Fruit fly (Drosophila melanogaster) whole organism, embryonic: Measurements from ENCODE around the gene melt.

Source experiments
- Atf3 ChIP-seq: fragments of 200-800 bp; sonication (Bioruptor generic); optimal IDR thresholded peaks from 3 replicates; lab custom pipeline; 2016; ENCODE audit warnings: missing biosample characterization, missing genetic modification characterization
- Atf6 ChIP-seq: fragments of 200-800 bp; sonication (Bioruptor generic); IDR thresholded peaks from 2 replicates; pipeline ENCODE4 v1.3.6; 2022; ENCODE audit warnings: missing biosample characterization, missing genetic modification characterization
- CG11456 ChIP-seq: fragments of 200-800 bp; sonication (Bioruptor generic); IDR thresholded peaks from 3 replicates; pipeline ENCODE4 v1.3.6; 2022; ENCODE audit warnings: missing biosample characterization, missing genetic modification characterization
- CG11504 ChIP-seq: fragments of 200-800 bp; sonication (Bioruptor generic); optimal IDR thresholded peaks from 3 replicates; lab custom pipeline; 2019; ENCODE audit warnings: missing biosample characterization, mild to moderate bottlenecking, missing genetic modification characterization, moderate library complexity
- CG12104 ChIP-seq: fragments of 200-800 bp; sonication (Bioruptor generic); optimal IDR thresholded peaks from 3 replicates; lab custom pipeline; 2016; ENCODE audit warnings: missing biosample characterization, missing genetic modification characterization
- CG13287 ChIP-seq: fragments of 200-800 bp; sonication (Bioruptor generic); IDR thresholded peaks from 2 replicates; pipeline ENCODE4 v1.3.6; 2022; ENCODE audit warnings: missing biosample characterization, missing genetic modification characterization; ENCODE audit not compliant: partially characterized antibody
- CG1602 ChIP-seq: fragments of 200-800 bp; sonication (Bioruptor generic); optimal IDR thresholded peaks from 3 replicates; lab custom pipeline; 2016; ENCODE audit warnings: missing biosample characterization, missing genetic modification characterization
- CG17802 ChIP-seq: fragments of 200-800 bp; sonication (Bioruptor generic); optimal IDR thresholded peaks from 2 replicates; lab custom pipeline; 2018; ENCODE audit warnings: missing biosample characterization, mild to moderate bottlenecking, missing genetic modification characterization, moderate library complexity
- CG1792 ChIP-seq: fragments of 200-800 bp; sonication (Bioruptor generic); optimal IDR thresholded peaks from 2 replicates; lab custom pipeline; 2016; ENCODE audit warnings: missing biosample characterization, missing genetic modification characterization
- CG3847 ChIP-seq: fragments of 200-800 bp; sonication (Bioruptor generic); IDR thresholded peaks from 2 replicates; pipeline ENCODE4 v1.3.6; 2022; ENCODE audit warnings: missing biosample characterization, missing genetic modification characterization
- CG4328 ChIP-seq: fragments of 200-800 bp; sonication (Bioruptor generic); optimal IDR thresholded peaks from 3 replicates; lab custom pipeline; 2017; ENCODE audit warnings: missing biosample characterization, missing genetic modification reagents, missing genetic modification characterization
- CG4707 ChIP-seq: fragments of 200-800 bp; sonication (Bioruptor generic); optimal IDR thresholded peaks from 2 replicates; lab custom pipeline; 2018; ENCODE audit warnings: missing biosample characterization, mild to moderate bottlenecking, missing genetic modification characterization, moderate library complexity
- CG5953 ChIP-seq: fragments of 200-800 bp; sonication (Bioruptor generic); IDR thresholded peaks from 2 replicates; pipeline ENCODE4 v1.3.6; 2022; ENCODE audit warnings: missing biosample characterization, missing genetic modification characterization
- CG7745 ChIP-seq: fragments of 200-800 bp; sonication (Bioruptor generic); optimal IDR thresholded peaks from 2 replicates; lab custom pipeline; 2018; ENCODE audit warnings: missing biosample characterization, mild to moderate bottlenecking, missing genetic modification characterization, moderate library complexity
- CG7839 ChIP-seq: fragments of 200-800 bp; sonication (Bioruptor generic); optimal IDR thresholded peaks from 3 replicates; lab custom pipeline; 2018; ENCODE audit warnings: missing biosample characterization, mild to moderate bottlenecking, missing genetic modification characterization, moderate library complexity
- CG8281 ChIP-seq: fragments of 200-800 bp; sonication (Bioruptor generic); optimal IDR thresholded peaks from 2 replicates; lab custom pipeline; 2018; ENCODE audit warnings: missing biosample characterization, mild to moderate bottlenecking, missing genetic modification characterization, moderate library complexity
- CG8290 ChIP-seq, 3 experiments: fragments of 200-800 bp; sonication (Bioruptor generic); optimal IDR thresholded peaks; 2 replicates each; lab custom pipeline; 2016 to 2019; ENCODE audit warnings: missing biosample characterization in 3 of 3, missing genetic modification characterization in 3 of 3, mild to moderate bottlenecking in 2 of 3, moderate library complexity in 1 of 3
- CG9932 ChIP-seq: fragments of 200-800 bp; sonication (Bioruptor generic); IDR thresholded peaks from 2 replicates; pipeline ENCODE4 v1.3.6; 2022; ENCODE audit warnings: missing biosample characterization, missing genetic modification characterization
- Camta ChIP-seq: fragments of 200-800 bp; sonication (Bioruptor generic); optimal IDR thresholded peaks from 2 replicates; lab custom pipeline; 2016; ENCODE audit warnings: missing biosample characterization, missing genetic modification characterization
- Doc3 ChIP-seq: fragments of 200-800 bp; sonication (Bioruptor generic); IDR thresholded peaks from 3 replicates; pipeline ENCODE4 v1.3.6; 2022; ENCODE audit warnings: missing biosample characterization, missing genetic modification characterization; ENCODE audit not compliant: partially characterized antibody
- E2f1 ChIP-seq: fragments of 200-800 bp; sonication (Bioruptor generic); IDR thresholded peaks from 2 replicates; pipeline ENCODE4 v1.3.6; 2022; ENCODE audit warnings: missing biosample characterization, missing genetic modification characterization
- Ets97D ChIP-seq: fragments of 200-800 bp; sonication (Bioruptor generic); optimal IDR thresholded peaks from 3 replicates; lab custom pipeline; 2016; ENCODE audit warnings: missing biosample characterization, missing genetic modification characterization
- Hand ChIP-seq: fragments of 200-800 bp; sonication (Bioruptor generic); optimal IDR thresholded peaks from 2 replicates; lab custom pipeline; 2017; ENCODE audit warnings: mild to moderate bottlenecking, missing biosample characterization, missing genetic modification reagents, missing genetic modification characterization
- HmgZ ChIP-seq: fragments of 200-800 bp; sonication (Bioruptor generic); optimal IDR thresholded peaks from 2 replicates; lab custom pipeline; 2018; ENCODE audit warnings: missing biosample characterization, mild to moderate bottlenecking, missing genetic modification characterization
- Hr51 ChIP-seq, 2 experiments: fragments of 200-800 bp; sonication (Bioruptor generic); optimal IDR thresholded peaks; 2 replicates in 1 of 2; 3 replicates in 1 of 2; lab custom pipeline; 2016 to 2018; ENCODE audit warnings: missing biosample characterization in 2 of 2, missing genetic modification characterization in 2 of 2, mild to moderate bottlenecking in 1 of 2, moderate library complexity in 1 of 2
- Myb ChIP-seq: fragments of 200-800 bp; sonication (Bioruptor generic); optimal IDR thresholded peaks from 2 replicates; lab custom pipeline; 2016; ENCODE audit warnings: missing biosample characterization, missing genetic modification characterization
- Opbp ChIP-seq: fragments of 200-800 bp; sonication (Bioruptor generic); IDR thresholded peaks from 3 replicates; pipeline ENCODE4 v1.3.6; 2022; ENCODE audit warnings: missing biosample characterization, missing genetic modification characterization; ENCODE audit not compliant: partially characterized antibody
- Poxn ChIP-seq: fragments of 200-800 bp; sonication (Bioruptor generic); IDR thresholded peaks from 2 replicates; pipeline ENCODE4 v1.3.6; 2022; ENCODE audit warnings: missing biosample characterization, missing genetic modification characterization
- Sox100B ChIP-seq: fragments of 200-800 bp; sonication (Bioruptor generic); optimal IDR thresholded peaks from 3 replicates; lab custom pipeline; 2018; ENCODE audit warnings: missing biosample characterization, mild to moderate bottlenecking, missing genetic modification characterization
- Sry-β ChIP-seq: fragments of 200-800 bp; sonication (Bioruptor generic); optimal IDR thresholded peaks from 2 replicates; lab custom pipeline; 2018; ENCODE audit warnings: missing biosample characterization, mild to moderate bottlenecking, missing genetic modification characterization, moderate library complexity
- Ssrp ChIP-seq: fragments of 200-800 bp; sonication (Bioruptor generic); optimal IDR thresholded peaks from 2 replicates; lab custom pipeline; 2018; ENCODE audit warnings: missing biosample characterization, mild to moderate bottlenecking, missing genetic modification characterization, moderate library complexity
- Usf ChIP-seq: fragments of 200-800 bp; sonication (Bioruptor generic); optimal IDR thresholded peaks from 2 replicates; lab custom pipeline; 2017; ENCODE audit warnings: missing genotype, missing biosample characterization, missing genetic modification characterization
- btn ChIP-seq: fragments of 200-800 bp; sonication (Bioruptor generic); optimal IDR thresholded peaks from 2 replicates; lab custom pipeline; 2016; ENCODE audit warnings: missing biosample characterization, missing genetic modification characterization
- corto ChIP-seq: fragments of 200-800 bp; sonication (Bioruptor generic); optimal IDR thresholded peaks from 2 replicates; lab custom pipeline; 2016; ENCODE audit warnings: missing biosample characterization, mild to moderate bottlenecking, missing genetic modification characterization, moderate library complexity
- en ChIP-seq: fragments of 200-800 bp; sonication (Bioruptor generic); optimal IDR thresholded peaks from 2 replicates; lab custom pipeline; 2016; ENCODE audit warnings: missing biosample characterization, missing genetic modification characterization
- ewg ChIP-seq: fragments of 200-800 bp; sonication (Bioruptor generic); optimal IDR thresholded peaks from 3 replicates; lab custom pipeline; 2017; ENCODE audit warnings: mild to moderate bottlenecking, missing biosample characterization, missing genetic modification reagents, missing genetic modification characterization
- gt ChIP-seq: fragments of 200-800 bp; sonication (Bioruptor generic); IDR thresholded peaks from 2 replicates; pipeline ENCODE4 v1.3.6; 2022; ENCODE audit warnings: missing biosample characterization, missing genetic modification characterization
- hth ChIP-seq: fragments of >200 bp; optimal IDR thresholded peaks from 2 replicates; lab custom pipeline; 2017; ENCODE audit warnings: inconsistent platforms
- inv ChIP-seq: fragments of 200-800 bp; sonication (Bioruptor generic); IDR thresholded peaks from 2 replicates; pipeline ENCODE4 v1.3.6; 2022; ENCODE audit warnings: missing biosample characterization, missing genetic modification characterization; ENCODE audit not compliant: partially characterized antibody
- jigr1 ChIP-seq: fragments of 200-800 bp; sonication (Bioruptor generic); IDR thresholded peaks from 3 replicates; pipeline ENCODE4 v1.3.6; 2022; ENCODE audit warnings: missing biosample characterization, missing genetic modification characterization
- kay ChIP-seq: fragments of 200-800 bp; sonication (Bioruptor generic); optimal IDR thresholded peaks from 2 replicates; lab custom pipeline; 2016; ENCODE audit warnings: missing biosample characterization, missing genetic modification characterization
- knrl ChIP-seq: fragments of 200-800 bp; sonication (Bioruptor generic); IDR thresholded peaks from 3 replicates; pipeline ENCODE4 v1.3.6; 2022; ENCODE audit warnings: missing biosample characterization, missing genetic modification characterization; ENCODE audit not compliant: partially characterized antibody
- pfk ChIP-seq: fragments of 200-800 bp; sonication (Bioruptor generic); optimal IDR thresholded peaks from 2 replicates; lab custom pipeline; 2018; ENCODE audit warnings: missing biosample characterization, mild to moderate bottlenecking, missing genetic modification characterization, moderate library complexity
- rib ChIP-seq: fragments of 200-800 bp; sonication (Bioruptor generic); IDR thresholded peaks from 2 replicates; pipeline ENCODE4 v1.3.6; 2022; ENCODE audit warnings: missing biosample characterization, missing genetic modification characterization
- run ChIP-seq: fragments of 200-800 bp; sonication (Bioruptor generic); optimal IDR thresholded peaks from 3 replicates; lab custom pipeline; 2018; ENCODE audit warnings: missing biosample characterization, mild to moderate bottlenecking, missing genetic modification characterization
- sens-2 ChIP-seq: fragments of 200-800 bp; sonication (Bioruptor generic); IDR thresholded peaks from 2 replicates; pipeline ENCODE4 v1.3.6; 2022; ENCODE audit warnings: missing biosample characterization, missing genetic modification characterization
- ssp ChIP-seq: fragments of 200-800 bp; sonication (Bioruptor generic); IDR thresholded peaks from 2 replicates; pipeline ENCODE4 v1.3.6; 2022; ENCODE audit warnings: missing biosample characterization, missing genetic modification characterization
- stc ChIP-seq: fragments of 200-800 bp; sonication (Bioruptor generic); IDR thresholded peaks from 2 replicates; pipeline ENCODE4 v1.3.6; 2022; ENCODE audit warnings: missing biosample characterization, missing genetic modification characterization
- tna ChIP-seq: fragments of 200-800 bp; sonication (Bioruptor generic); IDR thresholded peaks from 2 replicates; pipeline ENCODE4 v1.3.6; 2022; ENCODE audit warnings: missing biosample characterization, missing genetic modification characterization; ENCODE audit not compliant: partially characterized antibody
- vfl ChIP-seq: fragments of 200-800 bp; sonication (Bioruptor generic); optimal IDR thresholded peaks from 2 replicates; lab custom pipeline; 2016; ENCODE audit warnings: missing biosample characterization, missing genetic modification characterization

Gene melt

dm6 chr3L:7090764-7091163 is 43.6 kb upstream of the melt start (continued):
- peak; percentile 71 for TF ChIP-seq Sox100B (GFP tag; lab: Kevin White, UChicago)
- no peak for TF ChIP-seq tna (GFP tag; lab: Robert Waterston, UW)
- TF ChIP-seq Opbp (GFP tag; lab: Robert Waterston, UW): no peak
- peak; percentile 19 for TF ChIP-seq Ssrp (tag; lab: Kevin White, UChicago)
- no peak for TF ChIP-seq corto (GFP tag; lab: Kevin White, UChicago)
- no peak for TF ChIP-seq CG4328 (GFP tag; lab: Kevin White, UChicago)
- no peak for TF ChIP-seq pfk (GFP tag; lab: Kevin White, UChicago)
- peak; percentile 44; the same call in 1 of the 2 replicates for TF ChIP-seq CG5953
- peak; percentile 35 for TF ChIP-seq en (GFP tag; lab: Kevin White, UChicago)
- TF ChIP-seq E2f1 (GFP tag; lab: Robert Waterston, UW): peak; percentile 75
- peak; percentile 17 for TF ChIP-seq CG1602 (GFP tag; lab: Kevin White, UChicago)
- TF ChIP-seq Usf: no peak
- TF ChIP-seq CG8290 (GFP tag; optimal IDR thresholded peaks at IDR 0.05; lab: Kevin White, UChicago): no peak
- peak in 1 of 2 experiments; percentile 46 for TF ChIP-seq CG8290 (tag; optimal IDR thresholded peaks at IDR 0.05; lab: Kevin White, UChicago)
- TF ChIP-seq Ets97D: no peak
- peak; percentile 66; the same call in 2 of the 3 replicates for TF ChIP-seq CG11456 (GFP tag; lab: Robert Waterston, UW)
- TF ChIP-seq Hr51 (GFP tag; optimal IDR thresholded peaks at IDR 0.05; lab: Kevin White, UChicago): peak in 1 of 2 experiments; percentile 74
- peak; percentile 30 for TF ChIP-seq kay (GFP tag; lab: Kevin White, UChicago)
- peak; percentile 54 for TF ChIP-seq btn
- no peak for TF ChIP-seq CG9932 (GFP tag; lab: Robert Waterston, UW)
- peak; percentile 77 for TF ChIP-seq Camta
- TF ChIP-seq vfl (GFP tag; lab: Kevin White, UChicago): no peak
- peak; percentile 27 for TF ChIP-seq CG12104 (GFP tag; lab: Kevin White, UChicago)
- no peak for TF ChIP-seq gt (GFP tag; lab: Robert Waterston, UW)
- TF ChIP-seq rib (GFP tag; lab: Robert Waterston, UW): no peak
- peak; percentile 81 for TF ChIP-seq stc (GFP tag; lab: Robert Waterston, UW)
- TF ChIP-seq CG4707 (GFP tag; lab: Kevin White, UChicago): no peak
- TF ChIP-seq knrl (GFP tag; lab: Robert Waterston, UW): no peak
- TF ChIP-seq Myb (GFP tag; lab: Kevin White, UChicago): peak; percentile 24
- TF ChIP-seq sens-2 (GFP tag; lab: Robert Waterston, UW): no peak; the same call in 1 of the 2 replicates
- no peak for TF ChIP-seq CG13287
- no peak for TF ChIP-seq Poxn (GFP tag; lab: Robert Waterston, UW)
- no peak for TF ChIP-seq HmgZ (tag; lab: Kevin White, UChicago)
- TF ChIP-seq CG7839: peak; percentile 69
- peak; percentile 56 for TF ChIP-seq ssp
- no peak for TF ChIP-seq Doc3
- peak; percentile 12 for TF ChIP-seq run (tag; lab: Kevin White, UChicago)
- no peak for TF ChIP-seq inv (GFP tag; lab: Robert Waterston, UW)
- peak; percentile 63; the same call in 1 of the 3 replicates for TF ChIP-seq jigr1 (GFP tag; lab: Robert Waterston, UW)
- TF ChIP-seq hth (lab: Kevin White, UChicago): no peak
- peak; percentile 39 for TF ChIP-seq CG1792
- no peak; the same call in 1 of the 2 replicates for TF ChIP-seq Atf6 (GFP tag; lab: Robert Waterston, UW)
- peak; percentile 36 for TF ChIP-seq CG17802 (tag; lab: Kevin White, UChicago)
- TF ChIP-seq CG8281 (tag; lab: Kevin White, UChicago): no peak
- no peak for TF ChIP-seq Atf3 (GFP tag; lab: Kevin White, UChicago)
- no peak for TF ChIP-seq Hand (GFP tag; lab: Kevin White, UChicago)
- no peak for TF ChIP-seq CG7745 (tag; lab: Kevin White, UChicago)
- peak; percentile 85 for TF ChIP-seq CG11504 (tag; lab: Kevin White, UChicago)
- peak; percentile 2 for TF ChIP-seq ewg (GFP tag; lab: Kevin White, UChicago)
- TF ChIP-seq Sry-β (GFP tag; lab: Kevin White, UChicago): no peak
- no peak for TF ChIP-seq CG3847 (GFP tag; lab: Robert Waterston, UW)
